Worm (Caenorhabditis elegans) whole organism, early embryonic: ENCODE results near the gene Y73B6BL.270.
"Not testable (repeated sequence)": the region's sequence is repeated elsewhere in the genome, so short reads cannot be mapped to it uniquely, and the experiment has no call there.

Experiments
- B0310.2 ChIP-seq: sonication (generic microtip); optimal IDR thresholded peaks from 2 replicates; lab custom pipeline; 2016; ENCODE audit warnings: mild to moderate bottlenecking, missing genetic modification characterization, missing compliant biosample characterization
- F13C5.2 ChIP-seq: sonication (generic microtip); optimal IDR thresholded peaks from 2 replicates; lab custom pipeline; 2017; ENCODE audit warnings: mild to moderate bottlenecking, missing genetic modification characterization, inconsistent platforms, missing compliant biosample characterization
- aly-1 ChIP-seq: sonication (generic microtip); optimal IDR thresholded peaks from 2 replicates; lab custom pipeline; 2016; ENCODE audit warnings: missing genetic modification characterization, missing compliant biosample characterization
- ama-1 ChIP-seq: fragments of 150-350 bp; optimal IDR thresholded peaks from 2 replicates; lab custom pipeline; 2014
- ceh-13 ChIP-seq: fragments of 200-800 bp; sonication (Bioruptor generic); optimal IDR thresholded peaks from 2 replicates; lab custom pipeline; 2018; ENCODE audit warnings: mild to moderate bottlenecking, missing genetic modification characterization, missing compliant biosample characterization
- ceh-36 ChIP-seq: sonication (generic microtip); optimal IDR thresholded peaks from 2 replicates; lab custom pipeline; 2016; ENCODE audit warnings: missing genetic modification characterization, inconsistent platforms, missing compliant biosample characterization
- ets-7 ChIP-seq: sonication (generic microtip); optimal IDR thresholded peaks from 2 replicates; lab custom pipeline; 2016; ENCODE audit warnings: missing genotype, missing genetic modification characterization, missing compliant biosample characterization
- flt-1 ChIP-seq: fragments of 200-800 bp; sonication (Bioruptor generic); IDR thresholded peaks from 2 replicates; pipeline ENCODE4 v1.3.6; 2022; ENCODE audit warnings: missing genetic modification characterization, missing compliant biosample characterization
- hmbx-1 ChIP-seq: sonication (generic microtip); optimal IDR thresholded peaks from 2 replicates; lab custom pipeline; 2016; ENCODE audit warnings: mild to moderate bottlenecking, missing genetic modification characterization, missing compliant biosample characterization
- hmg-4 ChIP-seq: fragments of 200-800 bp; sonication (Bioruptor generic); optimal IDR thresholded peaks from 2 replicates; lab custom pipeline; 2018; ENCODE audit warnings: mild to moderate bottlenecking, missing genetic modification characterization, missing compliant biosample characterization
- hnd-1 ChIP-seq: sonication (generic microtip); optimal IDR thresholded peaks from 2 replicates; lab custom pipeline; 2016; ENCODE audit warnings: missing genetic modification characterization, missing compliant biosample characterization
- pes-1 ChIP-seq: fragments of 200-800 bp; sonication (Bioruptor generic); IDR thresholded peaks from 2 replicates; pipeline ENCODE4 v1.3.6; 2022; ENCODE audit warnings: missing genetic modification reagents, missing genetic modification characterization, missing compliant biosample characterization
- scrt-1 ChIP-seq: fragments of 200-800 bp; sonication (Bioruptor generic); IDR thresholded peaks from 2 replicates; pipeline ENCODE4 v1.3.6; 2022; ENCODE audit warnings: missing genetic modification characterization, missing compliant biosample characterization
- sea-1 ChIP-seq: fragments of 200-800 bp; sonication (Bioruptor generic); conservative IDR thresholded peaks from 2 replicates; pipeline ENCODE4 v1.3.6; 2022; ENCODE audit warnings: missing genetic modification characterization, missing compliant biosample characterization
- tbx-11 ChIP-seq: fragments of 200-800 bp; sonication (Bioruptor generic); IDR thresholded peaks from 2 replicates; pipeline ENCODE4 v1.3.6; 2022; ENCODE audit warnings: missing genetic modification characterization, missing compliant biosample characterization
- tbx-37 ChIP-seq: fragments of 200-800 bp; sonication (Bioruptor generic); conservative IDR thresholded peaks from 2 replicates; pipeline ENCODE4 v1.3.6; 2022; ENCODE audit warnings: missing genetic modification reagents, missing genetic modification characterization, missing compliant biosample characterization
- tra-4 ChIP-seq: sonication (generic microtip); optimal IDR thresholded peaks from 2 replicates; lab custom pipeline; 2017; ENCODE audit warnings: missing genetic modification characterization, missing compliant biosample characterization

Gene Y73B6BL.270

DNA sequence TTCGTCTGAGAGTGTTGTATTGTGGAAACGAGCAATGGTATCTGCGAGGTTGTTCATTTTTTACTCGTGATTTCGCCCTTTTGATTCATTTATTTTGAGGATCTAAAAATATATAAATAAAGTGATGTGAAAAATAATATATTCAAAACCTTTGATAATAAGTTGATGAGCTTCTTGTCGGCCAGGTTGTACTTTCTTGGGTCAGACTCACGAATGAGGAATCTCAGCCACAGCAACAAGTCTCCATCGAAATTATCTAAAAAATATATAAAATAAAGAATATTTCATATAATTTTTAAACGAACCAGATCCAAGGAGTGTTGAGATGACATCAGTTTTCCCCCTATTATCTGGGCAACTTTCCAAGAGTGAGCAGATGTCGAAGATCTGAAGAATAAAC is 22.7 kb upstream of the Y73B6BL.270 start, which contains the start of gene Y73B6BL.288:
Gene Y73B6BL.288, minus strand, starts transcription at position 101 of the 400 bp plus-strand sequence.
- no peak for TF ChIP-seq pes-1

DNA sequence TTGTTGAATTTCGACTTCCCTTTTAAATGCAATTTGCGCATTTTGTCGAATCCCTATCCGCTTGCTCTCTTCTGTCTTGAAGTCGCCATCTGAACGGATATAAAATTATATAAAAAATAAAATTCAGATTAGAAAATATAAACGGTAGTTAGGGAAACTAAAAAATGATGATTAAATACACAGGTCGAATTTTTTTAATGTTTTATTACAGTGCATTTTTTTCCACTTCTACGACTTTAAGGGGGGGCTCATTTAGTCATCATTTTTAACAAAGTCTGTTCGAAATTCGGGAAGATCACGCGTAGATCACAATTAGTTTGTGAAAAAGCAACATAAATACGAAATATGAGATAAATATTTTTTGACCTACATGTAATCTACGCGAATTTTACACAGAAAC is 22.3 kb upstream of the Y73B6BL.270 start, which contains the start of gene Y73B6BL.14:
Gene Y73B6BL.14, minus strand, starts transcription at position 101 of the 400 bp plus-strand sequence.
- TF ChIP-seq pes-1 (no peak), tra-4 (tag; lab: Kevin White, UChicago) (no peak), scrt-1 (GFP tag; lab: Robert Waterston, UW) (no peak), ama-1 (lab: Kevin White, UChicago) (no peak), hnd-1 (tag; lab: Kevin White, UChicago) (no peak), hmg-4 (GFP tag; lab: Kevin White, UChicago) (no peak), ets-7 (no peak), sea-1 (GFP tag; lab: Robert Waterston, UW) (no peak), F13C5.2 (no peak), tbx-37 (GFP tag; lab: Robert Waterston, UW) (no peak), aly-1 (no peak), flt-1 (no peak), B0310.2 (tag; lab: Kevin White, UChicago) (no peak), ceh-13 (GFP tag; lab: Kevin White, UChicago) (no peak), hmbx-1 (tag; lab: Kevin White, UChicago) (no peak), ceh-36 (tag; lab: Kevin White, UChicago) (no peak), tbx-11 (GFP tag; lab: Robert Waterston, UW) (no peak)

DNA sequence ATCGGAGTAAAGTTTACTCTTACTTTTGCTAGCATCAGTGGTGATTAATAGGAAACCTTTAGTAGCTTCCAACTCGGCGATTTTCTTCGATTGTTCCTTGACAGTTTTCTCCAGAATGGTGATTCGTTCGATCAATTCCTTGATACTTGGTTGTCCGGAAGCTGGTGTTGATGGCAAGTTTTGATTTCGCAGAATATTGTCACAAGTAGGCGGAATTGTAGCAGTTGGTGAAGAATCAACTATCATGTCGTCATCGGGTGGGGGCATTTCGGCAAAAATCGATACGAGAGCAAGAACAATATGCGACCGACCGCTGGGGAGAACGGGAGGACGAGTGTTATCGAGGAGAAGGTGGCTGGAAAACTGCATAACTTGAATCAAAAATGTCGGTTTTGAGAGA is 17.9 kb upstream of the Y73B6BL.270 start, which contains the start of gene Y73B6BL.289:
Gene Y73B6BL.289, plus strand, starts transcription at position 301 of the 400 bp plus-strand sequence.
- not testable (repeated sequence) for TF ChIP-seq B0310.2 (tag; lab: Kevin White, UChicago); F13C5.2; ets-7

DNA sequence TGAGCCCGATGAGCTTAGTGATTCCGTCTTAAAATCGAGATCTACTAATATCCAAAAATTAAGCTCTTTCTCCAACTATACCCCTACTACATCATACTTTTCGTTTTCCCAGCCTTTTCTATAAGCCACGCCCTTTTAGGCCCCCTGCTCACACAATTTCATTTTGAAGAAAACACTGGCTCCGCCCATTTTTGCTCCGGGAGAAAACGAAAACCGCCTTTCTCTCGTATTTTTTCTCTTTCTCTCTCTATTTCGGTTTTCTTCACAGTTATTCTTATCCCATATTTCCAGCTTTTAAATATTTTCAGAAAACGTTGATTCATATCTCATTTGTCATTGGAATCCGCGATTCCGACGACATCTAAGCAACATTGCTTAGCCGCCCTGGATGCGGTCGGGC is 3.5 kb upstream of the Y73B6BL.270 start, which contains the start of gene Y73B6BL.47:
Gene Y73B6BL.47, plus strand, starts transcription at position 301 of the 400 bp plus-strand sequence.
- TF ChIP-seq pes-1: no peak
- TF ChIP-seq aly-1: no peak

DNA sequence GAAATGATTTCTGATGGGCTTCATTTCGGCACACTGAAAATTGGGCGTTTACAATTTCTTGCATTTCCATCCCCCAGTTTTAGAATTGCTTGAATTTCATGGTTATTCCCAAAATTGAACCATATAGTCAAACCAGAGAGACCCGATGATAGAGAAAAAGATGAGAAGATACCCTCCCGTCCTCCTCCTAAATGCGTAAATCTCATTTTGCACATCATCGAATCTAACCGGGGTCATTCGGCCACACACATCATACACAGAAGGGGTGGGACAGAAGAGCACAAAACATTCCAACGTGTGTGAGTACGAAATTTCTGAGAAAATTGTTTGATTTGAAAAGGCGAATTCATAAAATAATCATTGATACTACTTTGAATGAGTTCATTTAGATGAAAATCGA is 1.5 kb upstream of the Y73B6BL.270 start:
- no peak for TF ChIP-seq ets-7
- TF ChIP-seq scrt-1 (GFP tag; lab: Robert Waterston, UW): no peak
- TF ChIP-seq flt-1: no peak
- TF ChIP-seq tbx-37 (GFP tag; lab: Robert Waterston, UW): no peak
- no peak for TF ChIP-seq ama-1 (lab: Kevin White, UChicago)
- no peak for TF ChIP-seq pes-1
- TF ChIP-seq tbx-11 (GFP tag; lab: Robert Waterston, UW): no peak
- no peak for TF ChIP-seq ceh-36 (tag; lab: Kevin White, UChicago)
- no peak for TF ChIP-seq ceh-13 (GFP tag; lab: Kevin White, UChicago)
- TF ChIP-seq aly-1: no peak
- no peak for TF ChIP-seq tra-4 (tag; lab: Kevin White, UChicago)
- no peak for TF ChIP-seq F13C5.2
- TF ChIP-seq hmbx-1 (tag; lab: Kevin White, UChicago): no peak
- TF ChIP-seq hmg-4 (GFP tag; lab: Kevin White, UChicago): no peak
- TF ChIP-seq B0310.2 (tag; lab: Kevin White, UChicago): no peak
- no peak for TF ChIP-seq hnd-1 (tag; lab: Kevin White, UChicago)
- TF ChIP-seq sea-1 (GFP tag; lab: Robert Waterston, UW): no peak

DNA sequence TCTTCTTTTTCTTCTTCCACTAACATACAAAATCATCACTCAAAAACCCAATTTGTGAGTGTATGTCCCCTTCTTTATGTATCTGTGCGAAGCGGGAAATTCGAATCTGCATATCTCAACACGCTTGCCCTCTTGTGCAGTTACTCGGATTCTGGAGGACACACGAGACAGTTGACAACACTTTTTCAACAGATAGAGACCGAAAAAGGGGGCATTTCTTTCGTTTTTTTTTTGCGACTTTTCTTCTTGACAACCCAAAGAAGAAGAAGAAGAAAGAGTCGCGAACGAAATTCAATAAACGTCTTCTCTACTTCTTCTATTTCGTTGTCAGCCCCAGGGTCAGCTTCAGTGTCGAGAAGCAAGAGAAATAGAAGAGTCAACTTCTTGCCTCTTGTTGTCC is 887 bp downstream of the Y73B6BL.270 start:
- no peak for TF ChIP-seq scrt-1 (GFP tag; lab: Robert Waterston, UW)
- TF ChIP-seq tbx-37 (GFP tag; lab: Robert Waterston, UW): no peak
- no peak for TF ChIP-seq tbx-11 (GFP tag; lab: Robert Waterston, UW)
- TF ChIP-seq ama-1 (lab: Kevin White, UChicago): no peak
- no peak for TF ChIP-seq pes-1
- no peak for TF ChIP-seq hmg-4 (GFP tag; lab: Kevin White, UChicago)

DNA sequence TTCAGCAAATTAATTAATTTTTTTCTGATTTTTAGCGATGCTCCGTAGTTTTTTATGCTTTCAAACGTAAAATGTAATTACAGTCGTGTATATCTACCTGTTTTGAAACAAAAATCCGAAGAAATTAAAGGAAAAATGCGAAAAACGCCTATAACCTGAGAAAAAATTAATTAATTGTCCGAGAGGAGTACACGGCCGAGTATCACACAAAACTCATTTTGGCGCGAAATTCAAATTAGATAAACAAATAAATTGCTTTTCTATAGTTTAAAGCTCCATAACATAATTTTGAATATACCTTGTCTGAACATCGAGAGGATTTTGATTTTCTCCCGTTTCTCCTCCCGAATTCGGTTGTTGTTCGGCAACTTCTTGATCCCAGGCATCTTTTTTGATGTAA is 4.3 kb downstream of the Y73B6BL.270 start:
- TF ChIP-seq aly-1 (no peak), pes-1 (no peak), ama-1 (lab: Kevin White, UChicago) (no peak), hmg-4 (GFP tag; lab: Kevin White, UChicago) (no peak), tbx-11 (GFP tag; lab: Robert Waterston, UW) (no peak), B0310.2 (tag; lab: Kevin White, UChicago) (no peak), tra-4 (tag; lab: Kevin White, UChicago) (no peak), scrt-1 (GFP tag; lab: Robert Waterston, UW) (no peak), tbx-37 (GFP tag; lab: Robert Waterston, UW) (no peak), hnd-1 (tag; lab: Kevin White, UChicago) (no peak), ceh-36 (tag; lab: Kevin White, UChicago) (no peak), sea-1 (GFP tag; lab: Robert Waterston, UW) (no peak), flt-1 (no peak), F13C5.2 (no peak), hmbx-1 (tag; lab: Kevin White, UChicago) (no peak), ets-7 (no peak), ceh-13 (GFP tag; lab: Kevin White, UChicago) (no peak)

DNA sequence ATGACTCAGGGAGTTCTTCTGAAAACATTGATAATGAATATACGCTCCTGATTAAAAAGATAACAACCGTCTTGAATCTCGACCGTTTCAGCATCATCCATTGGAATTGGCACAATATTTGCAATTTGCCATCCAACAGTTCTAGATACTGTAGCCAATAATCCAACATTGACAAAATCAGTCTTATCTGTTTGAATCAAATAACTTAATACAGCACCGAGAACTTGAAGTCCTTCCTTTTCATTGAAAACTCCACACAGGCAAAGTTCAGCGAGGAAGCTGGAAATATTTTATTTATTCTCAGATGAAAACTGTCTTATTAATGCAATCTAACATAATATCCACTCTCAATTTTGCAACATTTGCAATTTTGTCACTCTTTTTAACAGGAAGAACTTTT is 7.1 kb downstream of the Y73B6BL.270 start:
- TF ChIP-seq F13C5.2 (no peak), ceh-36 (tag; lab: Kevin White, UChicago) (no peak), hmg-4 (GFP tag; lab: Kevin White, UChicago) (no peak), ama-1 (lab: Kevin White, UChicago) (no peak), hmbx-1 (tag; lab: Kevin White, UChicago) (no peak), scrt-1 (GFP tag; lab: Robert Waterston, UW) (no peak), ceh-13 (GFP tag; lab: Kevin White, UChicago) (no peak), sea-1 (GFP tag; lab: Robert Waterston, UW) (no peak), hnd-1 (tag; lab: Kevin White, UChicago) (no peak), pes-1 (no peak), B0310.2 (tag; lab: Kevin White, UChicago) (no peak), tbx-37 (GFP tag; lab: Robert Waterston, UW) (no peak), flt-1 (no peak), ets-7 (no peak), tbx-11 (GFP tag; lab: Robert Waterston, UW) (no peak), tra-4 (tag; lab: Kevin White, UChicago) (no peak), aly-1 (no peak)
